Worm (Caenorhabditis elegans): Measurements from ENCODE around the gene gcy-4.

Gene gcy-4

DNA sequence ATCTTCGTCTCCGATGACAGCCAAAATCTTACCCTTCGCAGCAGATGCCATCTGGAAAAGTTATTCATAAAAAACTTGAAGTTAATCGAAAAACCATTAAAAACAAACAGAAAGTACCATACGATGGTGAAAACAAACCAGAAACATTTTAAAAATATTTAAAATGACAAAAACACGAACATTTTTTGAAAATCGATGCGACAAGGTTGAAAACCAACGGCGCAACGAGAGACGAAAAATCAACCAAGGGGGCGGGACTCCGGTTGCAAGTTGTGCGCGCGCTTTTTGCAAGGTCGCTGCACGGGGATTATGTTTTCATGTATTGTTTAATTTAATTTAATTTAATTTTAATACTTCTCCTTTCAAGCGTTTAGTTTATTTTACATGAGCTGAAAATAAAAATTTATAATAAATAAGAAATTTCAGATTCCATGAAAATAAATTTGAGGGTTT, 4.9 kb downstream of the gcy-4 start, which contains the start of gene vha-9 (continued):
- TF ChIP-seq ceh-79 (tag; optimal IDR thresholded peaks at IDR 0.05) (no peak), madf-3 (GFP tag; IDR thresholded peaks at IDR 0.05) (no peak), efl-1 (GFP tag; optimal IDR thresholded peaks at IDR 0.05) (no peak), egl-44 (GFP tag; IDR thresholded peaks at IDR 0.05) (no peak), F57C9.4 (tag; optimal IDR thresholded peaks at IDR 0.05) (no peak), nfya-1 (tag; optimal IDR thresholded peaks at IDR 0.05; ENCODE audit: borderline replicate concordance, insufficient read depth) (no peak), B0035.1 (tag; optimal IDR thresholded peaks at IDR 0.05) (no peak), nhr-120 (GFP tag; IDR thresholded peaks at IDR 0.05) (no peak), ztf-26 (tag; optimal IDR thresholded peaks at IDR 0.05) (no peak), dox-1 (GFP tag; IDR thresholded peaks at IDR 0.05) (peak; percentile 57; the same call in 1 of the 2 replicates), ztf-25 (GFP tag; IDR thresholded peaks at IDR 0.05) (no peak), tbp1 (GFP tag; optimal IDR thresholded peaks at IDR 0.05) (peak; percentile 61), snpc-1.1 (tag; optimal IDR thresholded peaks at IDR 0.05; ENCODE audit: insufficient read depth) (no peak), unc-130 (GFP tag; optimal IDR thresholded peaks at IDR 0.05) (no peak), hsf-1 (GFP tag; IDR thresholded peaks at IDR 0.05) (no peak), nhr-27 (tag; optimal IDR thresholded peaks at IDR 0.05) (no peak), lsy-27 (tag; optimal IDR thresholded peaks at IDR 0.05; ENCODE audit: borderline replicate concordance, insufficient read depth) (no peak), lin-35 (GFP tag; optimal IDR thresholded peaks at IDR 0.05) (peak in 1 of 3 experiments; percentile 26), hmg-20 (GFP tag; IDR thresholded peaks at IDR 0.05) (no peak), madf-8 (GFP tag; conservative IDR thresholded peaks at IDR 0.05) (no peak), zfh-2 (GFP tag; conservative IDR thresholded peaks at IDR 0.05) (no peak; the same call in 1 of the 2 replicates), mxl-1 (tag; optimal IDR thresholded peaks at IDR 0.05) (no peak), attf-6 (GFP tag; IDR thresholded peaks at IDR 0.05) (no peak), mcd-1 (GFP tag; IDR thresholded peaks at IDR 0.05) (peak; percentile 59), nhr-90 (tag; optimal IDR thresholded peaks at IDR 0.05) (no peak), athp-1 (tag; optimal IDR thresholded peaks at IDR 0.05) (no peak), Y53F4B.3 (GFP tag; IDR thresholded peaks at IDR 0.05) (no peak), C06A6.2 (GFP tag; conservative IDR thresholded peaks at IDR 0.05) (no peak), attf-3 (GFP tag; conservative IDR thresholded peaks at IDR 0.05) (no peak), F22D6.2 (tag; optimal IDR thresholded peaks at IDR 0.05) (no peak), hrde-1 (tag; optimal IDR thresholded peaks at IDR 0.05; ENCODE audit: borderline replicate concordance) (no peak), Y53G8AR.9 (GFP tag; conservative IDR thresholded peaks at IDR 0.05) (no peak), ets-4 (GFP tag; optimal IDR thresholded peaks at IDR 0.05) (no peak), F37B4.10 (GFP tag; IDR thresholded peaks at IDR 0.05) (no peak), Y95B8A.8 (GFP tag; IDR thresholded peaks at IDR 0.05) (no peak), lsl-1 (GFP tag; optimal IDR thresholded peaks at IDR 0.05) (no peak), F33H1.4 (GFP tag; IDR thresholded peaks at IDR 0.05) (no peak), dpl-1 (GFP tag; optimal IDR thresholded peaks at IDR 0.05) (no peak), lin-26 (GFP tag; IDR thresholded peaks at IDR 0.05) (no peak), egl-18 (GFP tag; IDR thresholded peaks at IDR 0.05) (no peak), unc-62 (GFP tag; optimal IDR thresholded peaks at IDR 0.05) (no peak), lag-1 (GFP tag; IDR thresholded peaks at IDR 0.05) (no peak), tbx-9 (tag; optimal IDR thresholded peaks at IDR 0.05; ENCODE audit: borderline replicate concordance) (no peak), pha-4 (tag; optimal IDR thresholded peaks at IDR 0.05) (no peak), cebp-1 (GFP tag; IDR thresholded peaks at IDR 0.05) (no peak), cebp-1 (tag; optimal IDR thresholded peaks at IDR 0.05) (no peak), ceh-27 (GFP tag; optimal IDR thresholded peaks at IDR 0.05) (peak; percentile 33), ZK185.1 (tag; optimal IDR thresholded peaks at IDR 0.05; ENCODE audit: poor library complexity, severe bottlenecking) (no peak), sptf-2 (GFP tag; optimal IDR thresholded peaks at IDR 0.05) (no peak)
